Fruit fly (Drosophila melanogaster) whole organism, embryonic: Measurements from ENCODE around the gene toe.

Experiments
- Bgb ChIP-seq: fragments of 200-800 bp; sonication (Bioruptor generic); IDR thresholded peaks from 2 replicates; pipeline ENCODE4 v1.3.6; 2022; ENCODE audit warnings: missing biosample characterization, missing genetic modification characterization; ENCODE audit not compliant: partially characterized antibody
- CG10979 ChIP-seq: fragments of 200-800 bp; sonication (Bioruptor generic); optimal IDR thresholded peaks from 2 replicates; lab custom pipeline; 2018; ENCODE audit warnings: missing biosample characterization, mild to moderate bottlenecking, missing genetic modification characterization, moderate library complexity
- CG2712 ChIP-seq: fragments of 200-800 bp; optimal IDR thresholded peaks from 3 replicates; lab custom pipeline; 2019; ENCODE audit warnings: missing biosample characterization, mild to moderate bottlenecking, missing genetic modification characterization, moderate library complexity
- nau ChIP-seq: fragments of 200-800 bp; sonication (Bioruptor generic); optimal IDR thresholded peaks from 3 replicates; lab custom pipeline; 2017; ENCODE audit warnings: missing biosample characterization, mild to moderate bottlenecking, missing genetic modification characterization, missing genetic modification reagents
- pros ChIP-seq: fragments of 200-800 bp; sonication (Bioruptor generic); optimal IDR thresholded peaks from 3 replicates; lab custom pipeline; 2019; ENCODE audit warnings: missing biosample characterization, mild to moderate bottlenecking, missing genetic modification characterization, moderate library complexity

- TF ChIP-seq nau (GFP tag; lab: Kevin White, UChicago) (no peak), Bgb (no peak), CG2712 (tag; lab: Kevin White, UChicago) (no peak), pros (GFP tag; lab: Kevin White, UChicago) (no peak), CG10979 (tag; lab: Kevin White, UChicago) (no peak)
Measured at dm6 chr3L:12447501-12447900, 15.0 kb upstream of the toe start.
